Worm (Caenorhabditis elegans): ENCODE measurements around the gene cutl-2.
A peak's percentile ranks its signal among the peaks of the same experiment; 100 is the strongest.

ce11 chrII:9738820-9739219 lies 14.3 kb upstream of the cutl-2 start:
- TF ChIP-seq nhr-12 (tag; optimal IDR thresholded peaks at IDR 0.05): no peak
- no peak for TF ChIP-seq lin-15B (tag; optimal IDR thresholded peaks at IDR 0.05)
- TF ChIP-seq lsy-12 (tag; optimal IDR thresholded peaks at IDR 0.05): no peak
- TF ChIP-seq daf-12 (tag; optimal IDR thresholded peaks at IDR 0.05): no peak
- peak; percentile 29 for TF ChIP-seq pha-4 (tag; optimal IDR thresholded peaks at IDR 0.05)
- TF ChIP-seq nhr-28 (tag; optimal IDR thresholded peaks at IDR 0.05): no peak
- TF ChIP-seq elt-3 (tag; optimal IDR thresholded peaks at IDR 0.05): no peak
